Fruit fly (Drosophila melanogaster): ENCODE measurements around the gene CG10508.

Gene CG10508

dm6 chr3L:21175531-21176271, 34.3 kb upstream of the CG10508 start:
- no peak for TF ChIP-seq Rel (GFP tag; optimal IDR thresholded peaks at IDR 0.05)
- TF ChIP-seq Rel (tag; optimal IDR thresholded peaks at IDR 0.05) = peak; percentile 79
- TF ChIP-seq Myc (optimal IDR thresholded peaks at IDR 0.05) = peak; percentile 84
- peak; percentile 17 for TF ChIP-seq br (GFP tag; optimal IDR thresholded peaks at IDR 0.05)
- no peak for TF ChIP-seq ey (GFP tag; optimal IDR thresholded peaks at IDR 0.05)
- TF ChIP-seq usp (GFP tag; optimal IDR thresholded peaks at IDR 0.05) = no peak
- TF ChIP-seq Sp1 (GFP tag; optimal IDR thresholded peaks at IDR 0.05) = peak; percentile 5

dm6 chr3L:21176276-21176934, 33.6 kb upstream of the CG10508 start:
- TF ChIP-seq sage (GFP tag; optimal IDR thresholded peaks at IDR 0.05) = no peak
- TF ChIP-seq lola (GFP tag; optimal IDR thresholded peaks at IDR 0.05) = no peak
- TF ChIP-seq br (GFP tag; optimal IDR thresholded peaks at IDR 0.05) = no peak
- no peak for TF ChIP-seq GATAd (GFP tag; optimal IDR thresholded peaks at IDR 0.05)
- TF ChIP-seq N (GFP tag; optimal IDR thresholded peaks at IDR 0.05) = no peak
- no peak for TF ChIP-seq Vsx2 (GFP tag; optimal IDR thresholded peaks at IDR 0.05; ENCODE audit: partially characterized antibody)
- no peak for TF ChIP-seq pan (optimal IDR thresholded peaks at IDR 0.05)
- TF ChIP-seq fru (GFP tag; optimal IDR thresholded peaks at IDR 0.05) = no peak
- no peak for TF ChIP-seq Myc (optimal IDR thresholded peaks at IDR 0.05)
- no peak for TF ChIP-seq Rel (GFP tag; optimal IDR thresholded peaks at IDR 0.05)
- TF ChIP-seq Rel (tag; optimal IDR thresholded peaks at IDR 0.05) = no peak
- TF ChIP-seq h (GFP tag; optimal IDR thresholded peaks at IDR 0.05) = no peak
- TF ChIP-seq tai (GFP tag; optimal IDR thresholded peaks at IDR 0.05) = no peak
- TF ChIP-seq CG32264 (GFP tag; optimal IDR thresholded peaks at IDR 0.05) = no peak
- no peak for TF ChIP-seq Abd-B (GFP tag; optimal IDR thresholded peaks at IDR 0.05)
- no peak for TF ChIP-seq rgr (GFP tag; optimal IDR thresholded peaks at IDR 0.05)

- TF ChIP-seq OdsH (GFP tag; optimal IDR thresholded peaks at IDR 0.05) (peak; percentile 66), h (GFP tag; optimal IDR thresholded peaks at IDR 0.05) (peak; percentile 73), dsf (GFP tag; optimal IDR thresholded peaks at IDR 0.05; ENCODE audit: borderline replicate concordance) (no peak), Myc (optimal IDR thresholded peaks at IDR 0.05) (no peak), Sp1 (GFP tag; optimal IDR thresholded peaks at IDR 0.05) (peak; percentile 41), N (GFP tag; optimal IDR thresholded peaks at IDR 0.05) (no peak), dmrt93B (GFP tag; optimal IDR thresholded peaks at IDR 0.05) (peak; percentile 19), jim (GFP tag; optimal IDR thresholded peaks at IDR 0.05) (no peak), sage (GFP tag; optimal IDR thresholded peaks at IDR 0.05) (no peak), Dfd (GFP tag; optimal IDR thresholded peaks at IDR 0.05) (no peak), fru (GFP tag; optimal IDR thresholded peaks at IDR 0.05) (peak; percentile 62), lola (GFP tag; optimal IDR thresholded peaks at IDR 0.05) (no peak), CG32264 (GFP tag; optimal IDR thresholded peaks at IDR 0.05) (no peak), HLH106 (tag; optimal IDR thresholded peaks at IDR 0.05) (peak; percentile 64), Hr78 (GFP tag; optimal IDR thresholded peaks at IDR 0.05) (no peak), CrebA (GFP tag; optimal IDR thresholded peaks at IDR 0.05; ENCODE audit: borderline replicate concordance) (no peak), brk (GFP tag; optimal IDR thresholded peaks at IDR 0.05) (peak; percentile 38), Jra (GFP tag; optimal IDR thresholded peaks at IDR 0.05) (no peak), Hnf4 (GFP tag; optimal IDR thresholded peaks at IDR 0.05) (no peak), Mio (GFP tag; optimal IDR thresholded peaks at IDR 0.05) (no peak), woc (GFP tag; optimal IDR thresholded peaks at IDR 0.05) (peak; percentile 31), ey (GFP tag; optimal IDR thresholded peaks at IDR 0.05) (peak; percentile 61), pan (optimal IDR thresholded peaks at IDR 0.05) (no peak), tai (GFP tag; optimal IDR thresholded peaks at IDR 0.05) (no peak), CG9705 (GFP tag; optimal IDR thresholded peaks at IDR 0.05) (no peak), sv (GFP tag; optimal IDR thresholded peaks at IDR 0.05) (peak; percentile 53), Hr83 (GFP tag; optimal IDR thresholded peaks at IDR 0.05; ENCODE audit: poor library complexity, severe bottlenecking) (no peak), Rel (GFP tag; optimal IDR thresholded peaks at IDR 0.05) (no peak), Rel (tag; optimal IDR thresholded peaks at IDR 0.05) (no peak), dl (GFP tag; optimal IDR thresholded peaks at IDR 0.05; ENCODE audit: insufficient read depth in 1 of 2, partially characterized antibody in 2 of 2) (no peak), foxo (GFP tag; optimal IDR thresholded peaks at IDR 0.05) (peak in 1 of 2 experiments; percentile 68), Vsx2 (GFP tag; optimal IDR thresholded peaks at IDR 0.05; ENCODE audit: partially characterized antibody) (no peak), Abd-B (GFP tag; optimal IDR thresholded peaks at IDR 0.05) (no peak), Dif (GFP tag; optimal IDR thresholded peaks at IDR 0.05; ENCODE audit: partially characterized antibody) (no peak), br (GFP tag; optimal IDR thresholded peaks at IDR 0.05) (peak; percentile 47), usp (GFP tag; optimal IDR thresholded peaks at IDR 0.05) (no peak), rgr (GFP tag; optimal IDR thresholded peaks at IDR 0.05) (peak; percentile 77), psq (GFP tag; optimal IDR thresholded peaks at IDR 0.05) (no peak), GATAd (GFP tag; optimal IDR thresholded peaks at IDR 0.05) (no peak)
Measured at dm6 chr3L:21176935-21177581, 33.0 kb upstream of the CG10508 start.

All from whole organism, wandering third instar larva.